Worm (Caenorhabditis elegans) whole organism, early embryonic: ENCODE results near the gene Y46G5A.7.

Experiments
- aly-1 ChIP-seq: sonication (generic microtip); optimal IDR thresholded peaks from 2 replicates; lab custom pipeline; 2016; ENCODE audit warnings: missing genetic modification characterization, missing compliant biosample characterization
- ama-1 ChIP-seq: fragments of 150-350 bp; optimal IDR thresholded peaks from 2 replicates; lab custom pipeline; 2014
- flt-1 ChIP-seq: fragments of 200-800 bp; sonication (Bioruptor generic); IDR thresholded peaks from 2 replicates; pipeline ENCODE4 v1.3.6; 2022; ENCODE audit warnings: missing genetic modification characterization, missing compliant biosample characterization
- hnd-1 ChIP-seq: sonication (generic microtip); optimal IDR thresholded peaks from 2 replicates; lab custom pipeline; 2016; ENCODE audit warnings: missing genetic modification characterization, missing compliant biosample characterization
- scrt-1 ChIP-seq: fragments of 200-800 bp; sonication (Bioruptor generic); IDR thresholded peaks from 2 replicates; pipeline ENCODE4 v1.3.6; 2022; ENCODE audit warnings: missing genetic modification characterization, missing compliant biosample characterization
- sea-1 ChIP-seq: fragments of 200-800 bp; sonication (Bioruptor generic); conservative IDR thresholded peaks from 2 replicates; pipeline ENCODE4 v1.3.6; 2022; ENCODE audit warnings: missing genetic modification characterization, missing compliant biosample characterization

DNA sequence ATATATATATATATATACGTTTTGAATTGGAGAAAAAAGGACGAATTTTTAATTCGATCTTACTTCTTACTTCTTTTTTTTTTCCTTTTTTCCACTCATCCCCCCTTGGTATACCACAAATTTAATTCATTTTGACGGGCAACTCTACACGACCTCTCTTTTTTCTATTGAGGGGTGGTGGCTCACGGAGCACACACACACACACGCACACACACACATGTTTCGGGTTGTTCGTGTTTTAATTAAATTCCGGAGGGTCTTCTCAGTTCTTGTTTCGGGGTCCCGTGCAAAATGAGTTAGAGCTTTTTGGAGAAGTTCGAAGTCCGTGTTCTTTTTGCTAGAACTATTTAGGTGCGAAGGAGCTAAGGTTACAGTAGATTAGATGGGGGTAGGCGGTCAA is 44.6 kb downstream of the Y46G5A.7 start:
- TF ChIP-seq sea-1 (no peak), hnd-1 (tag; lab: Kevin White, UChicago) (no peak), ama-1 (lab: Kevin White, UChicago) (no peak), scrt-1 (no peak), flt-1 (GFP tag; lab: Robert Waterston, UW) (no peak), aly-1 (tag; lab: Kevin White, UChicago) (no peak)
